Worm (Caenorhabditis elegans): ENCODE measurements around the gene F47G3.3.

DNA sequence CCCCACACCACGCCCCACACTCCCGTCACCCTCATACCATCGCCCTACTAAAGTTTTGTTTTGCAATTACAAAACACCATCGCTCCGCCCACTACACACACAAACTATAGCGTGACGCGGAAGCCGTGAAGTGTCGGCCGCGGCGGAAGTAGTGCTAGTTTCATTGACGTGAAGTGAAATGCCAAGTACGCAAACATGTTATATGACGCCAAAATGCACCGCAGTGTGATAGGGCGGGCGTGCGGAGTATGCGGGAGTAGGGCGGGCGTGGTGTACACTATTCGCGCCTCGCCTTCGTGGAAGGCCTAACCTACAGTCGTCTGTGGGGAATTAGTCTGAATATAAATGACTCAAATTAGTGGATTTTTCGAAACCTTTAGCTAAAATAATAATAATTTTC, 12.9 kb upstream of the F47G3.3 start:
- TF ChIP-seq elt-2 (tag; optimal IDR thresholded peaks at IDR 0.05) (no peak), Y116A8C.19 (tag; optimal IDR thresholded peaks at IDR 0.05; ENCODE audit: borderline replicate concordance) (no peak), hpl-2 (GFP tag; optimal IDR thresholded peaks at IDR 0.05) (no peak), blmp-1 (tag; optimal IDR thresholded peaks at IDR 0.05) (no peak), mdl-1 (tag; optimal IDR thresholded peaks at IDR 0.05) (no peak), F16B12.6 (tag; optimal IDR thresholded peaks at IDR 0.05) (no peak), unc-98 (GFP tag; IDR thresholded peaks at IDR 0.05) (no peak)

All from whole organism, L1 larva.